Fruit fly (Drosophila melanogaster) whole organism, embryonic: ENCODE data around the gene CG17982.

Experiments
- B-H1 ChIP-seq: fragments of 200-800 bp; sonication (Bioruptor generic); IDR thresholded peaks from 3 replicates; pipeline ENCODE4 v1.3.6; 2022; ENCODE audit warnings: missing biosample characterization, missing genetic modification characterization
- B-H2 ChIP-seq: fragments of 200-800 bp; sonication (Bioruptor generic); optimal IDR thresholded peaks from 2 replicates; lab custom pipeline; 2018; ENCODE audit warnings: missing biosample characterization, mild to moderate bottlenecking, missing genetic modification characterization
- BEAF-32 ChIP-seq: fragments of 200-800 bp; sonication (Bioruptor generic); optimal IDR thresholded peaks from 3 replicates; lab custom pipeline; 2017; ENCODE audit warnings: missing biosample characterization, missing genetic modification characterization, mild to moderate bottlenecking, moderate library complexity, missing genetic modification reagents
- CG1024 ChIP-seq: fragments of 200-800 bp; sonication (Bioruptor generic); IDR thresholded peaks from 2 replicates; pipeline ENCODE4 v1.3.6; 2022; ENCODE audit warnings: missing biosample characterization, missing genetic modification characterization
- CG10267 ChIP-seq: fragments of 200-800 bp; sonication (Bioruptor generic); optimal IDR thresholded peaks from 2 replicates; lab custom pipeline; 2018; ENCODE audit warnings: missing biosample characterization, mild to moderate bottlenecking, missing genetic modification characterization, moderate library complexity
- CG10431 ChIP-seq: fragments of 200-800 bp; sonication (Bioruptor generic); optimal IDR thresholded peaks from 3 replicates; lab custom pipeline; 2018; ENCODE audit warnings: missing biosample characterization, mild to moderate bottlenecking, missing genetic modification characterization
- CG10462 ChIP-seq: fragments of 200-800 bp; sonication (Bioruptor generic); optimal IDR thresholded peaks from 2 replicates; lab custom pipeline; 2016; ENCODE audit warnings: missing biosample characterization, missing genetic modification characterization
- CG11085 ChIP-seq: fragments of 200-800 bp; sonication (Bioruptor generic); IDR thresholded peaks from 2 replicates; pipeline ENCODE4 v1.3.6; 2022; ENCODE audit warnings: missing biosample characterization, missing genetic modification characterization
- CG11093 ChIP-seq: fragments of 200-800 bp; sonication (Bioruptor generic); IDR thresholded peaks from 3 replicates; pipeline ENCODE4 v1.3.6; 2022; ENCODE audit warnings: missing biosample characterization, missing genetic modification characterization
- CG11247 ChIP-seq: fragments of 200-800 bp; sonication (Bioruptor generic); IDR thresholded peaks from 2 replicates; pipeline ENCODE4 v1.3.6; 2022; ENCODE audit warnings: missing biosample characterization, missing genetic modification characterization
- CG11560 ChIP-seq: fragments of 200-800 bp; sonication (Bioruptor generic); IDR thresholded peaks from 3 replicates; pipeline ENCODE4 v1.3.6; 2022; ENCODE audit warnings: missing biosample characterization, missing genetic modification characterization
- CG12071 ChIP-seq: fragments of 200-800 bp; sonication (Bioruptor generic); optimal IDR thresholded peaks from 3 replicates; lab custom pipeline; 2018; ENCODE audit warnings: missing biosample characterization, mild to moderate bottlenecking, missing genetic modification characterization
- CG12744 ChIP-seq: fragments of 200-800 bp; sonication (Bioruptor generic); optimal IDR thresholded peaks from 2 replicates; lab custom pipeline; 2016; ENCODE audit warnings: missing biosample characterization, missing genetic modification characterization
- CG15601 ChIP-seq: fragments of 200-800 bp; sonication (Bioruptor generic); optimal IDR thresholded peaks from 3 replicates; lab custom pipeline; 2019; ENCODE audit warnings: missing biosample characterization, mild to moderate bottlenecking, missing genetic modification characterization, moderate library complexity
- CG2875 ChIP-seq: fragments of 200-800 bp; sonication (Bioruptor generic); optimal IDR thresholded peaks from 2 replicates; lab custom pipeline; 2017; ENCODE audit warnings: missing biosample characterization, mild to moderate bottlenecking, missing genetic modification characterization, missing genetic modification reagents
- CG6854 ChIP-seq: fragments of 200-800 bp; sonication (Bioruptor generic); optimal IDR thresholded peaks from 3 replicates; lab custom pipeline; 2017; ENCODE audit warnings: missing biosample characterization, mild to moderate bottlenecking, missing genetic modification characterization
- CG7357 ChIP-seq: fragments of 200-800 bp; sonication (Bioruptor generic); IDR thresholded peaks from 3 replicates; pipeline ENCODE4 v1.3.6; 2022; ENCODE audit warnings: missing biosample characterization, missing genetic modification characterization
- CG7745 ChIP-seq: fragments of 200-800 bp; sonication (Bioruptor generic); optimal IDR thresholded peaks from 2 replicates; lab custom pipeline; 2018; ENCODE audit warnings: missing biosample characterization, mild to moderate bottlenecking, missing genetic modification characterization, moderate library complexity
- CG7786 ChIP-seq: fragments of 200-800 bp; sonication (Bioruptor generic); optimal IDR thresholded peaks from 2 replicates; lab custom pipeline; 2016; ENCODE audit warnings: missing biosample characterization, missing genetic modification characterization
- CG7928 ChIP-seq: fragments of 200-800 bp; sonication (Bioruptor generic); optimal IDR thresholded peaks from 2 replicates; lab custom pipeline; 2017; ENCODE audit warnings: missing biosample characterization, mild to moderate bottlenecking, missing genetic modification characterization
- CG7987 ChIP-seq: fragments of 200-800 bp; sonication (Bioruptor generic); optimal IDR thresholded peaks from 2 replicates; lab custom pipeline; 2018; ENCODE audit warnings: missing biosample characterization, mild to moderate bottlenecking, missing genetic modification characterization, moderate library complexity
- CG9215 ChIP-seq: fragments of 200-800 bp; sonication (Bioruptor generic); IDR thresholded peaks from 2 replicates; pipeline ENCODE4 v1.3.6; 2022; ENCODE audit warnings: missing biosample characterization, missing genetic modification characterization
- CG9609 ChIP-seq: fragments of 200-800 bp; sonication (Bioruptor generic); optimal IDR thresholded peaks from 3 replicates; lab custom pipeline; 2016; ENCODE audit warnings: missing biosample characterization, missing genetic modification characterization
- H15 ChIP-seq: fragments of 200-800 bp; sonication (Bioruptor generic); IDR thresholded peaks from 3 replicates; pipeline ENCODE4 v1.3.6; 2022; ENCODE audit warnings: missing biosample characterization, missing genetic modification characterization
- HLH3B ChIP-seq: fragments of 200-800 bp; sonication (Bioruptor generic); IDR thresholded peaks from 2 replicates; pipeline ENCODE4 v1.3.6; 2022; ENCODE audit warnings: missing biosample characterization, missing genetic modification characterization
- MTF-1 ChIP-seq: fragments of 200-800 bp; sonication (Bioruptor generic); optimal IDR thresholded peaks from 2 replicates; lab custom pipeline; 2018; ENCODE audit warnings: missing biosample characterization, mild to moderate bottlenecking, missing genetic modification characterization, borderline replicate concordance
- Nf-YA ChIP-seq: fragments of 200-800 bp; sonication (Bioruptor generic); IDR thresholded peaks from 2 replicates; pipeline ENCODE4 v1.3.6; 2022; ENCODE audit warnings: missing biosample characterization, missing genetic modification characterization
- Opbp ChIP-seq: fragments of 200-800 bp; sonication (Bioruptor generic); IDR thresholded peaks from 3 replicates; pipeline ENCODE4 v1.3.6; 2022; ENCODE audit warnings: missing biosample characterization, missing genetic modification characterization; ENCODE audit not compliant: partially characterized antibody
- Pdp1 ChIP-seq, 2 experiments: fragments of 200-800 bp; sonication (Bioruptor generic); optimal IDR thresholded peaks; 3 replicates each; lab custom pipeline; 2016; ENCODE audit warnings: missing biosample characterization in 2 of 2, missing genetic modification characterization in 2 of 2, mild to moderate bottlenecking in 1 of 2, moderate library complexity in 1 of 2
- Sry-β ChIP-seq: fragments of 200-800 bp; sonication (Bioruptor generic); optimal IDR thresholded peaks from 2 replicates; lab custom pipeline; 2018; ENCODE audit warnings: missing biosample characterization, mild to moderate bottlenecking, missing genetic modification characterization, moderate library complexity
- Ssrp ChIP-seq: fragments of 200-800 bp; sonication (Bioruptor generic); optimal IDR thresholded peaks from 2 replicates; lab custom pipeline; 2018; ENCODE audit warnings: missing biosample characterization, mild to moderate bottlenecking, missing genetic modification characterization, moderate library complexity
- Tbp ChIP-seq: fragments of >200 bp; optimal IDR thresholded peaks from 2 replicates; lab custom pipeline; 2018; ENCODE audit warnings: missing biosample characterization, missing genetic modification characterization
- ac ChIP-seq: fragments of 200-800 bp; sonication (Bioruptor generic); optimal IDR thresholded peaks from 3 replicates; lab custom pipeline; 2017; ENCODE audit warnings: missing biosample characterization, mild to moderate bottlenecking, missing genetic modification characterization
- ash1 ChIP-seq: fragments of 200-800 bp; sonication (Bioruptor generic); optimal IDR thresholded peaks from 2 replicates; lab custom pipeline; 2018; ENCODE audit warnings: missing biosample characterization, mild to moderate bottlenecking, missing genetic modification characterization
- bbx ChIP-seq: fragments of 200-800 bp; sonication (Bioruptor generic); IDR thresholded peaks from 2 replicates; pipeline ENCODE4 v1.3.6; 2022; ENCODE audit warnings: missing biosample characterization, missing genetic modification characterization; ENCODE audit not compliant: partially characterized antibody
- bsh ChIP-seq, 2 experiments: fragments of 200-800 bp; sonication (Bioruptor generic); optimal IDR thresholded peaks; 2 replicates each; lab custom pipeline; 2017 to 2018; ENCODE audit warnings: mild to moderate bottlenecking in 2 of 2, missing biosample characterization in 2 of 2, missing genetic modification characterization in 2 of 2, moderate library complexity in 1 of 2
- chm ChIP-seq: fragments of 200-800 bp; sonication (Bioruptor generic); IDR thresholded peaks from 2 replicates; pipeline ENCODE4 v1.3.6; 2022; ENCODE audit warnings: missing biosample characterization, missing genetic modification characterization
- cwo ChIP-seq: fragments of 200-800 bp; sonication (Bioruptor generic); optimal IDR thresholded peaks from 3 replicates; lab custom pipeline; 2017; ENCODE audit warnings: missing biosample characterization, missing genetic modification characterization, mild to moderate bottlenecking, moderate library complexity, missing genetic modification reagents
- emc ChIP-seq: fragments of 200-800 bp; sonication (Bioruptor generic); optimal IDR thresholded peaks from 2 replicates; lab custom pipeline; 2016; ENCODE audit warnings: missing biosample characterization, missing genetic modification characterization
- ems ChIP-seq: fragments of 200-800 bp; sonication (Bioruptor generic); optimal IDR thresholded peaks from 3 replicates; lab custom pipeline; 2016; ENCODE audit warnings: missing biosample characterization, missing genetic modification characterization
- grn ChIP-seq: fragments of 200-800 bp; sonication (Bioruptor generic); optimal IDR thresholded peaks from 3 replicates; lab custom pipeline; 2017; ENCODE audit warnings: missing biosample characterization, missing genetic modification characterization
- ham ChIP-seq: fragments of 200-800 bp; sonication (Bioruptor generic); IDR thresholded peaks from 2 replicates; pipeline ENCODE4 v1.3.6; 2022; ENCODE audit warnings: missing biosample characterization, missing genetic modification characterization
- kay ChIP-seq: fragments of 200-800 bp; sonication (Bioruptor generic); optimal IDR thresholded peaks from 2 replicates; lab custom pipeline; 2016; ENCODE audit warnings: missing biosample characterization, missing genetic modification characterization
- kni ChIP-seq: fragments of 200-800 bp; sonication (Bioruptor generic); optimal IDR thresholded peaks from 3 replicates; lab custom pipeline; 2017; ENCODE audit warnings: mild to moderate bottlenecking, missing biosample characterization, missing genetic modification reagents, missing genetic modification characterization
- repo ChIP-seq: fragments of 200-800 bp; sonication (Bioruptor generic); optimal IDR thresholded peaks from 2 replicates; lab custom pipeline; 2016; ENCODE audit warnings: missing biosample characterization, missing genetic modification characterization
- rib ChIP-seq: fragments of 200-800 bp; sonication (Bioruptor generic); IDR thresholded peaks from 2 replicates; pipeline ENCODE4 v1.3.6; 2022; ENCODE audit warnings: missing biosample characterization, missing genetic modification characterization
- row ChIP-seq: fragments of 200-800 bp; sonication (Bioruptor generic); IDR thresholded peaks from 3 replicates; pipeline ENCODE4 v1.3.6; 2022; ENCODE audit warnings: missing biosample characterization, missing genetic modification characterization
- ttk ChIP-seq: fragments of 200-800 bp; sonication (Bioruptor generic); IDR thresholded peaks from 2 replicates; pipeline ENCODE4 v2.1.2; 2022; ENCODE audit warnings: missing biosample characterization, missing genetic modification characterization
- twi ChIP-seq: fragments of 200-800 bp; optimal IDR thresholded peaks from 2 replicates; lab custom pipeline; 2019; ENCODE audit warnings: missing biosample characterization, mild to moderate bottlenecking, missing genetic modification characterization, moderate library complexity

The CG17982 gene

dm6 chrX:8114476-8115342 lies 28.9 kb downstream of the CG17982 start (continued):
- TF ChIP-seq MTF-1 (GFP tag; lab: Kevin White, UChicago) (no peak), CG7786 (peak; percentile 65), grn (GFP tag; lab: Kevin White, UChicago) (no peak), Sry-β (GFP tag; lab: Kevin White, UChicago) (no peak), cwo (peak; percentile 70), CG10462 (GFP tag; lab: Kevin White, UChicago) (no peak), CG11560 (tag; lab: Robert Waterston, UW) (no peak), row (GFP tag; lab: Robert Waterston, UW) (peak; percentile 76), CG2875 (peak; percentile 16), CG12744 (GFP tag; lab: Kevin White, UChicago) (peak; percentile 57), Ssrp (tag; lab: Kevin White, UChicago) (peak; percentile 39), rib (no peak), CG7745 (tag; lab: Kevin White, UChicago) (no peak), bsh (GFP tag; optimal IDR thresholded peaks at IDR 0.05; lab: Kevin White, UChicago) (peak in 1 of 2 experiments; percentile 47), CG11247 (GFP tag; lab: Robert Waterston, UW) (0 out of 2 replicates have a peak, but pooled peaks have one; percentile 32), ham (GFP tag; lab: Robert Waterston, UW) (no peak), Tbp (no peak), repo (peak; percentile 13), B-H1 (peak; percentile 36; the same call in 2 of the 3 replicates), ttk (GFP tag; lab: Robert Waterston, UW) (no peak), B-H2 (GFP tag; lab: Kevin White, UChicago) (peak; percentile 48), ems (GFP tag; lab: Kevin White, UChicago) (peak; percentile 63), CG9215 (GFP tag; lab: Robert Waterston, UW) (peak; percentile 30; the same call in 1 of the 2 replicates), Nf-YA (GFP tag; lab: Robert Waterston, UW) (no peak), CG11085 (GFP tag; lab: Robert Waterston, UW) (no peak), CG7928 (no peak), CG10267 (tag; lab: Kevin White, UChicago) (peak; percentile 39), CG1024 (GFP tag; lab: Robert Waterston, UW) (no peak), ac (GFP tag; lab: Kevin White, UChicago) (no peak), bbx (GFP tag; lab: Robert Waterston, UW) (no peak), chm (GFP tag; lab: Robert Waterston, UW) (peak; percentile 24; the same call in 1 of the 2 replicates), Pdp1 (GFP tag; optimal IDR thresholded peaks at IDR 0.05; lab: Kevin White, UChicago) (no peak), twi (tag; lab: Kevin White, UChicago) (peak; percentile 10), kni (GFP tag; lab: Kevin White, UChicago) (peak; percentile 11), CG9609 (peak; percentile 43), emc (peak; percentile 31), kay (GFP tag; lab: Kevin White, UChicago) (no peak), HLH3B (peak; percentile 46; the same call in 1 of the 2 replicates), CG10431 (no peak), CG7987 (no peak), CG15601 (no peak), Opbp (GFP tag; lab: Robert Waterston, UW) (no peak), CG7357 (GFP tag; lab: Robert Waterston, UW) (no peak), CG12071 (GFP tag; lab: Kevin White, UChicago) (peak; percentile 55), BEAF-32 (GFP tag; lab: Kevin White, UChicago) (no peak), CG11093 (no peak), ash1 (GFP tag; lab: Kevin White, UChicago) (no peak), H15 (GFP tag; lab: Robert Waterston, UW) (no peak), CG6854 (GFP tag; lab: Kevin White, UChicago) (peak; percentile 59)
